Fruit fly (Drosophila melanogaster): ENCODE results near the gene CG9692.

dm6 chr3L:16704673-16705072 is at the start of gene CG9692:
- no peak for TF ChIP-seq insv (optimal IDR thresholded peaks at IDR 0.05)
- no peak for TF ChIP-seq Sin3A (optimal IDR thresholded peaks at IDR 0.05)
- no peak for TF ChIP-seq Myc (optimal IDR thresholded peaks at IDR 0.05)
- TF ChIP-seq ttk (optimal IDR thresholded peaks at IDR 0.05), result no peak
- TF ChIP-seq h (optimal IDR thresholded peaks at IDR 0.05), result no peak
- TF ChIP-seq psq (optimal IDR thresholded peaks at IDR 0.05), result no peak
